Fruit fly (Drosophila melanogaster) whole organism, pupa: ENCODE data around the gene CG11837.
A peak's percentile ranks its signal among the peaks of the same experiment; 100 is the strongest.

Experiments used
- CG10348 ChIP-seq: fragments of 200-800 bp; sonication (Bioruptor generic); IDR thresholded peaks from 2 replicates; pipeline ENCODE4 v1.3.6; 2022; ENCODE audit warnings: missing biosample characterization, missing genetic modification characterization
- CG12605 ChIP-seq: fragments of 200-800 bp; sonication (Bioruptor generic); IDR thresholded peaks from 2 replicates; pipeline ENCODE4 v1.3.6; 2022; ENCODE audit warnings: missing biosample characterization, missing genetic modification characterization
- CG13204 ChIP-seq: fragments of 200-800 bp; sonication (Bioruptor generic); optimal IDR thresholded peaks from 2 replicates; lab custom pipeline; 2018; ENCODE audit warnings: missing biosample characterization, mild to moderate bottlenecking, missing genetic modification characterization, moderate library complexity
- CG14655 ChIP-seq: fragments of 200-800 bp; sonication (Bioruptor generic); optimal IDR thresholded peaks from 3 replicates; lab custom pipeline; 2017; ENCODE audit warnings: mild to moderate bottlenecking, missing biosample characterization, missing genetic modification reagents, missing genetic modification characterization
- CG15710 ChIP-seq: fragments of 200-800 bp; sonication (Bioruptor generic); optimal IDR thresholded peaks from 2 replicates; lab custom pipeline; 2018; ENCODE audit warnings: missing biosample characterization, mild to moderate bottlenecking, missing genetic modification characterization, moderate library complexity
- CG17806 ChIP-seq: fragments of 200-800 bp; sonication (Bioruptor generic); optimal IDR thresholded peaks from 2 replicates; lab custom pipeline; 2018; ENCODE audit warnings: missing biosample characterization, mild to moderate bottlenecking, missing genetic modification characterization, moderate library complexity
- CG32121 ChIP-seq: fragments of 200-800 bp; sonication (Bioruptor generic); IDR thresholded peaks from 2 replicates; pipeline ENCODE4 v1.3.6; 2022; ENCODE audit warnings: missing biosample characterization, missing genetic modification characterization
- CG34367 ChIP-seq: fragments of 200-800 bp; sonication (Bioruptor generic); optimal IDR thresholded peaks from 2 replicates; lab custom pipeline; 2018; ENCODE audit warnings: missing biosample characterization, mild to moderate bottlenecking, missing genetic modification characterization
- CG4496 ChIP-seq: fragments of 200-800 bp; sonication (Bioruptor generic); IDR thresholded peaks from 3 replicates; pipeline ENCODE4 v1.3.6; 2022; ENCODE audit warnings: missing biosample characterization, missing genetic modification characterization
- CG8159 ChIP-seq: fragments of 200-800 bp; sonication (Bioruptor generic); optimal IDR thresholded peaks from 3 replicates; lab custom pipeline; 2018; ENCODE audit warnings: missing biosample characterization, mild to moderate bottlenecking, missing genetic modification characterization, moderate library complexity
- CG8301 ChIP-seq: fragments of 200-800 bp; sonication (Bioruptor generic); optimal IDR thresholded peaks from 2 replicates; lab custom pipeline; 2018; ENCODE audit warnings: missing biosample characterization, mild to moderate bottlenecking, missing genetic modification characterization
- CG9948 ChIP-seq: fragments of 200-800 bp; sonication (Bioruptor generic); optimal IDR thresholded peaks from 2 replicates; lab custom pipeline; 2018; ENCODE audit warnings: missing biosample characterization, mild to moderate bottlenecking, missing genetic modification characterization, moderate library complexity
- D1 ChIP-seq: fragments of 200-800 bp; sonication (Bioruptor generic); optimal IDR thresholded peaks from 2 replicates; lab custom pipeline; 2018; ENCODE audit warnings: missing biosample characterization, mild to moderate bottlenecking, missing genetic modification characterization, moderate library complexity
- EcR ChIP-seq: fragments of 200-800 bp; sonication (Bioruptor generic); optimal IDR thresholded peaks from 3 replicates; lab custom pipeline; 2019; ENCODE audit warnings: missing biosample characterization, missing genetic modification characterization, mild to moderate bottlenecking, moderate library complexity, missing genetic modification reagents
- Ets98B ChIP-seq: fragments of 200-800 bp; sonication (Bioruptor generic); IDR thresholded peaks from 2 replicates; pipeline ENCODE4 v1.3.6; 2022; ENCODE audit warnings: missing biosample characterization, missing genetic modification characterization
- Pif1A ChIP-seq: fragments of 200-800 bp; sonication (Bioruptor generic); optimal IDR thresholded peaks from 3 replicates; lab custom pipeline; 2016; ENCODE audit warnings: missing biosample characterization, missing genetic modification characterization
- Pif1B ChIP-seq: fragments of 200-800 bp; sonication (Bioruptor generic); optimal IDR thresholded peaks from 3 replicates; lab custom pipeline; 2016; ENCODE audit warnings: missing biosample characterization, missing genetic modification characterization
- Snoo ChIP-seq: fragments of 200-800 bp; sonication (Bioruptor generic); optimal IDR thresholded peaks from 3 replicates; lab custom pipeline; 2017; ENCODE audit warnings: missing biosample characterization, mild to moderate bottlenecking, missing genetic modification characterization, inconsistent platforms
- fd96Ca ChIP-seq: fragments of 200-800 bp; sonication (Bioruptor generic); IDR thresholded peaks from 3 replicates; pipeline ENCODE4 v1.3.6; 2022; ENCODE audit warnings: missing biosample characterization, missing genetic modification characterization
- gl ChIP-seq: fragments of 200-800 bp; sonication (Bioruptor generic); optimal IDR thresholded peaks from 2 replicates; lab custom pipeline; 2018; ENCODE audit warnings: missing biosample characterization, mild to moderate bottlenecking, missing genetic modification characterization
- rn ChIP-seq: fragments of 200-800 bp; sonication (Bioruptor generic); IDR thresholded peaks from 2 replicates; pipeline ENCODE4 v1.3.6; 2022; ENCODE audit warnings: missing biosample characterization, missing genetic modification characterization

The CG11837 gene

DNA sequence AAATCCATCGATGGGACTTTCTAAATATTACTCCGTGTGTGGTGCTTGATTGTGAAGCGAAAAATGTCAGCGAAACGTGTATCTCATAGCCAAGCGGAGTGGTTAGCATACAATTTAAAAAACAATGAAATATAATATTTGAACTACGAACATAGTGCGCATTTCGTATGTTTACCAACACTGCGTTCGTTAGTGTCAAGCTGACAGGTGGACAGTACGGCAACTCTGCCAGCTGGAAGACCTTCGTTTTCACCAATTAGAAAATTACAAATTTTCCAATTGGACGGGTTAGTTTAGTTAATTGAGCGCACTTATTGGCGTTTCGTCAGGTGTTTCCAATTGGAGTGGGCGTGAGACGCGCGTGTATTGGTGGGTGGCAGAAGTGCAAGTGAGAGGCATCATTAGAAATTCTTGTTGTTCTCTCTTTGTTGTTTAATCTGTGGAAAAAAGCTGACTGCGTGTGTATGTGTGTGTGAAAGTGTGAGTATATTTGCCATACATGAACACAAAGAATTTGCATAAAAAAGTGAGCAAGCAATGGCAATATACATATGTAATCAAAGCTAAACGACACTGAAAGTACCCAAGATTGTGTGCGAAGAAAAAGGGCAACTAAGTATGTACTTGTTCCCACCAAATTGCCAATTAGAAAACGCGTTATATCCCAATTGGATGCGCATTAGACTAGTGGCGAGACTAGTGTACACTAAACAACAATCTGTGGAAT lies 9.4 kb upstream of the CG11837 start:
- TF ChIP-seq Ets98B (GFP tag; lab: Robert Waterston, UW) (peak; percentile 37; the same call in 1 of the 2 replicates), CG9948 (tag; lab: Kevin White, UChicago) (no peak), Pif1B (peak; percentile 19), CG34367 (tag; lab: Kevin White, UChicago) (no peak), Pif1A (GFP tag; lab: Kevin White, UChicago) (peak; percentile 55), Snoo (tag; lab: Kevin White, UChicago) (peak; percentile 25), fd96Ca (peak; percentile 12; the same call in 1 of the 3 replicates), CG32121 (GFP tag; lab: Robert Waterston, UW) (peak; percentile 53; the same call in 1 of the 2 replicates), CG4496 (GFP tag; lab: Robert Waterston, UW) (peak; percentile 59; the same call in 2 of the 3 replicates)
- TF ChIP-seq, all 21 proteins: peak for 7

DNA sequence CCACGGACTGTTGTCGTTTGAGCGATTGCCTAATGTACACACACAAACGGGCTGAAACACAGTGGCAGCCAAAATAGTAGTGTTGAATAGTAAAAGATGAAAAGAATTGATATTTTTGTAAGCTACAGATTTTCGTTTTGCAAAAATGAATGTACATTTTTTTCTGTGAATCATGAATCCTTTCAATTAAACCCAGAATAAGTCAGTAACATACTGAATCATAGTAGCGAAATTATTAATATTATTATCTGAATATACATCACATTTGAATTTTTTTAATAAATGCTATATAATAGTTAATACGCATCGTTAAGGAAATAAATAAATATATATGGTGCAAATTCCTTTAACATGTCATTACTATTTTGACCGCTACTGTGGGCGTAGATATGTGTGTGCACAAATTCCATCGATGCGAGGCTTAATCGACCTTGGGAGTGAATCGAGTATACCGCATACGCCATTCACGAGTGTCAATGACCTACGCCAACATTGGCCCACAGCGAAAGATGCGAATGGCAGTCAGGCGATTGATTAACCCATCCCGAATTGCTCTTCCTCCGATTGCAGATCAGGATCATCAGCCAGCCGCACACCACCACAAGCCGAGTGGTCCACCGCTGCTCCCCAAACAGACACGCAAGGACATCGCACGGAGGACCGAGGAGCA lies 8.6 kb upstream of the CG11837 start:
- TF ChIP-seq Ets98B (GFP tag; lab: Robert Waterston, UW) (peak; percentile 44), CG17806 (tag; lab: Kevin White, UChicago) (peak; percentile 44), D1 (tag; lab: Kevin White, UChicago) (no peak), CG15710 (tag; lab: Kevin White, UChicago) (peak; percentile 57), Pif1B (no peak), EcR (GFP tag; lab: Kevin White, UChicago) (peak; percentile 70), CG32121 (GFP tag; lab: Robert Waterston, UW) (peak; percentile 44; the same call in 1 of the 2 replicates), fd96Ca (0 out of 3 replicates have a peak, but pooled peaks have one; percentile 37), CG12605 (GFP tag; lab: Robert Waterston, UW) (peak; percentile 47; the same call in 1 of the 2 replicates), CG10348 (GFP tag; lab: Robert Waterston, UW) (no peak)

DNA sequence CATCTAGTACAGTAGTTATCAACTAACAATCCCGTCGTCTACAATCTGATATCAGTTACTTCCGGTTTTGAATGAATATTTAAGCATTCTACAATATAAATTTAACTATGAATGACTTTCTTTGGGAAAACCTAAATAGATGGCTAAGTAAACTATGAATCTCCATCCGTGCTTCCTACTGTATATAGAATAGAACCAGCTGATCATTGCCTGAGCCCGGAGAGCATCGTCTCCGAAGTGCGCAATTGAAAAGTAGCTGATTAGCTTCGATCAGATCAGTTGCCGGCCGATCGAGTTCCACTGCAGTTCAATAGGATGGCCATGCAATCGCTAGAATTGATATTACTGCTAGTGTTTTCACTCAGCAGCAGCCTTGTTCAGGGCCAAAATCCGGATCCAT lies 1.5 kb downstream of the CG11837 start, which contains the start of gene CG11841:
CG11841 (plus strand) TSS at position 301 of the 400 bp plus-strand sequence.
- TF ChIP-seq EcR (GFP tag; lab: Kevin White, UChicago) (no peak), CG4496 (GFP tag; lab: Robert Waterston, UW) (no peak), CG10348 (GFP tag; lab: Robert Waterston, UW) (no peak), D1 (tag; lab: Kevin White, UChicago) (no peak), CG17806 (tag; lab: Kevin White, UChicago) (no peak), CG34367 (tag; lab: Kevin White, UChicago) (no peak), CG32121 (GFP tag; lab: Robert Waterston, UW) (no peak), Pif1B (no peak), CG14655 (no peak), Ets98B (GFP tag; lab: Robert Waterston, UW) (no peak), gl (tag; lab: Kevin White, UChicago) (no peak), CG13204 (GFP tag; lab: Kevin White, UChicago) (no peak), Pif1A (GFP tag; lab: Kevin White, UChicago) (no peak), Snoo (tag; lab: Kevin White, UChicago) (no peak), CG12605 (GFP tag; lab: Robert Waterston, UW) (no peak), CG9948 (tag; lab: Kevin White, UChicago) (no peak), CG8159 (tag; lab: Kevin White, UChicago) (no peak)

DNA sequence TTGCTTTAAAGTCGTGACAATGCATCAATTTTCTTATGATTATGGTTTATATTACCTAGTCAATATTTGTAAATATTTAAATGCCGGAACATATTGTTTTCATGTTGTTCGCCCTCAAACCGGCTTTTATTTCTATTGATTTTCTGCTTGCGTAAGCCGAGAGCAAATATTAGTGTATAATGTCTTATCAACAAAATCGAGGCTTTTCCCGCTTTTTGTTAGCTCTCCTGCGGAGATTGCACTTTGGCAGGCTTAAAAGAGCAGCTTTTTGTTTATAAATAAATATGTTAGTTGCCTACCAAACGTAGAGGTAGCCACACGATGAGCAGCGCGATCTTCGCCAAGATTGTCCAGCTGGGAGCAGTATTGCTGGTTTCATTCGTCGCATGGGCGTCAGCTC lies 3.1 kb downstream of the CG11837 start, which contains the start of gene CG11842:
CG11842 (plus strand) TSS at position 301 of the 400 bp plus-strand sequence.
- no peak for TF ChIP-seq D1 (tag; lab: Kevin White, UChicago)
- no peak for TF ChIP-seq CG4496 (GFP tag; lab: Robert Waterston, UW)
- no peak for TF ChIP-seq fd96Ca
- no peak for TF ChIP-seq rn (GFP tag; lab: Robert Waterston, UW)
- no peak for TF ChIP-seq CG17806 (tag; lab: Kevin White, UChicago)
- TF ChIP-seq CG13204 (GFP tag; lab: Kevin White, UChicago): no peak
- TF ChIP-seq Ets98B (GFP tag; lab: Robert Waterston, UW): no peak
- no peak for TF ChIP-seq CG15710 (tag; lab: Kevin White, UChicago)
- TF ChIP-seq CG9948 (tag; lab: Kevin White, UChicago): no peak
- no peak for TF ChIP-seq CG8301 (tag; lab: Kevin White, UChicago)
- no peak for TF ChIP-seq Pif1A (GFP tag; lab: Kevin White, UChicago)

DNA sequence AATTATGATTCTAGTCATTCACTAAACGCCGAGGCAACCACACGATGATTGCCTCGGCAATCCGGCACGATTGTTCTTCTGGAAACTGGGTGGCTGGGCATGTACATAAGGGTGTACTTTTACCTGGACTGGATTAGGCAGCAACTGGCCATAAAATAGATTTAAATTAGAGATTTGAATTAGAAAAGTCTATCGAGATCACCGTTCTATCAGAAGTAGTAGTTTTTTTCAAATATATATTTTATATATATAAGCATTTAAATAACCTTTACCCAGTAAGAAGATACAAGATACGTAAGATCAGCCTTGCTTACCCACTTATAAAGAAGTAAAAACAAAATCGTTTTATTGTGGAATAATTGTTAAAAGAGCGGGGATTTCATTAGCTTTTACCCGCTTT lies 4.8 kb downstream of the CG11837 start, which contains the start of gene CG11843:
CG11843 (plus strand) TSS at position 301 of the 400 bp plus-strand sequence.
- TF ChIP-seq CG10348 (GFP tag; lab: Robert Waterston, UW): no peak
- TF ChIP-seq Snoo (tag; lab: Kevin White, UChicago): no peak
- TF ChIP-seq EcR (GFP tag; lab: Kevin White, UChicago): no peak
- no peak for TF ChIP-seq Pif1B
- TF ChIP-seq rn (GFP tag; lab: Robert Waterston, UW): no peak
- TF ChIP-seq, all 21 proteins: peak for 0
